Worm (Caenorhabditis elegans) whole organism, midembryonic: ENCODE measurements around the gene grd-6.

ENCODE experiments used
- T22C8.4 ChIP-seq: fragments of 200-800 bp; sonication (Bioruptor generic); IDR thresholded peaks from 2 replicates; pipeline ENCODE4 v1.3.6; 2022; ENCODE audit warnings: missing genetic modification characterization, missing compliant biosample characterization
- cog-1 ChIP-seq: sonication (generic microtip); optimal IDR thresholded peaks from 2 replicates; lab custom pipeline; 2016; ENCODE audit warnings: missing genetic modification characterization, missing compliant biosample characterization
- flt-1 ChIP-seq: fragments of 200-800 bp; sonication (Bioruptor generic); IDR thresholded peaks from 2 replicates; pipeline ENCODE4 v1.3.6; 2022; ENCODE audit warnings: missing genetic modification characterization, missing compliant biosample characterization
- klf-2 ChIP-seq: fragments of 200-800 bp; sonication (Bioruptor generic); conservative IDR thresholded peaks from 2 replicates; pipeline ENCODE4 v1.3.6; 2022; ENCODE audit warnings: missing genetic modification reagents, missing genetic modification characterization, missing compliant biosample characterization
- med-1 ChIP-seq: sonication (generic microtip); optimal IDR thresholded peaks from 2 replicates; lab custom pipeline; 2017; ENCODE audit warnings: missing genetic modification characterization, mild to moderate bottlenecking, missing compliant biosample characterization, antibody characterized with exemption, missing genetic modification reagents; ENCODE audit not compliant: insufficient read depth
- ref-1 ChIP-seq: fragments of 200-800 bp; sonication (Bioruptor generic); conservative IDR thresholded peaks from 2 replicates; pipeline ENCODE4 v1.3.6; 2022; ENCODE audit warnings: missing genetic modification reagents, missing genetic modification characterization, missing compliant biosample characterization
- tab-1 ChIP-seq: fragments of 200-800 bp; sonication (Bioruptor generic); IDR thresholded peaks from 2 replicates; pipeline ENCODE4 v1.3.6; 2022; ENCODE audit warnings: missing genetic modification characterization, missing compliant biosample characterization
- ztf-23 ChIP-seq: fragments of 200-800 bp; sonication (Bioruptor generic); IDR thresholded peaks from 2 replicates; pipeline ENCODE4 v1.3.6; 2022; ENCODE audit warnings: missing genetic modification reagents, missing genetic modification characterization, missing compliant biosample characterization

- TF ChIP-seq med-1 (GFP tag; lab: Kevin White, UChicago) (no peak), cog-1 (tag; lab: Kevin White, UChicago) (no peak), flt-1 (GFP tag; lab: Robert Waterston, UW) (no peak), ztf-23 (GFP tag; lab: Robert Waterston, UW) (no peak), T22C8.4 (GFP tag; lab: Robert Waterston, UW) (no peak), tab-1 (GFP tag; lab: Robert Waterston, UW) (no peak), klf-2 (GFP tag; lab: Robert Waterston, UW) (no peak), ref-1 (GFP tag; lab: Robert Waterston, UW) (no peak)
These were observed 46.5 kb downstream of the grd-6 start for ce11 chrV:9268202-9268601.
